Fruit fly (Drosophila melanogaster): ENCODE data around the gene CG14022.

dm6 chr2L:5297961-5298311 lies 30.7 kb downstream of the CG14022 start:
- TF ChIP-seq Sox15 (GFP tag; optimal IDR thresholded peaks at IDR 0.05) (no peak), topi (GFP tag; optimal IDR thresholded peaks at IDR 0.05) (no peak), CG11294 (GFP tag; IDR thresholded peaks at IDR 0.05) (no peak), fkh (GFP tag; optimal IDR thresholded peaks at IDR 0.05) (no peak), CG6808 (GFP tag; optimal IDR thresholded peaks at IDR 0.05) (no peak)
